Fruit fly (Drosophila melanogaster): Measurements from ENCODE around the gene mAChR-B.

- TF ChIP-seq rgr (GFP tag; optimal IDR thresholded peaks at IDR 0.05) (peak; percentile 17), sage (GFP tag; optimal IDR thresholded peaks at IDR 0.05) (peak; percentile 54), OdsH (GFP tag; optimal IDR thresholded peaks at IDR 0.05) (no peak), Abd-B (GFP tag; optimal IDR thresholded peaks at IDR 0.05) (no peak), h (GFP tag; optimal IDR thresholded peaks at IDR 0.05) (peak; percentile 54), pan (optimal IDR thresholded peaks at IDR 0.05) (no peak), psq (GFP tag; optimal IDR thresholded peaks at IDR 0.05) (no peak), CG32264 (GFP tag; optimal IDR thresholded peaks at IDR 0.05) (no peak)
These were observed 26.1 kb upstream of the mAChR-B start, which contains the start of the genes CG11035 and unc-45 for dm6 chr3R:8032923-8033478.

Measured in whole organism, wandering third instar larva.